Fruit fly (Drosophila melanogaster) whole organism, wandering third instar larva: ENCODE results near the gene Polr3G.

Source experiments
- Abd-B ChIP-seq: fragments of >200 bp; optimal IDR thresholded peaks from 2 replicates; lab custom pipeline; 2017; ENCODE audit warnings: missing biosample characterization, missing genetic modification characterization
- CG32264 ChIP-seq: fragments of 200-800 bp; sonication (Bioruptor generic); optimal IDR thresholded peaks from 2 replicates; lab custom pipeline; 2016; ENCODE audit warnings: missing biosample characterization, missing genetic modification characterization
- CG9705 ChIP-seq: fragments of 200-800 bp; sonication (Bioruptor generic); optimal IDR thresholded peaks from 2 replicates; lab custom pipeline; 2018; ENCODE audit warnings: missing biosample characterization, mild to moderate bottlenecking, missing genetic modification characterization
- CrebA ChIP-seq: fragments of 200-800 bp; sonication (Bioruptor generic); optimal IDR thresholded peaks from 2 replicates; lab custom pipeline; 2016; ENCODE audit warnings: missing biosample characterization, mild to moderate bottlenecking, missing genetic modification characterization, borderline replicate concordance
- Dfd ChIP-seq: fragments of >200 bp; optimal IDR thresholded peaks from 2 replicates; lab custom pipeline; 2017; ENCODE audit warnings: missing biosample characterization, missing genetic modification characterization
- Dif ChIP-seq: fragments of 200-275, 200-300 bp; sonication (Bioruptor generic); optimal IDR thresholded peaks from 2 replicates; lab custom pipeline; 2018; ENCODE audit warnings: missing biosample characterization, missing genetic modification characterization; ENCODE audit not compliant: partially characterized antibody
- GATAd ChIP-seq: sonication (Bioruptor generic); optimal IDR thresholded peaks from 2 replicates; lab custom pipeline; 2016; ENCODE audit warnings: missing biosample characterization, missing genetic modification characterization
- HLH106 ChIP-seq: fragments of 200-800 bp; optimal IDR thresholded peaks from 3 replicates; lab custom pipeline; 2019; ENCODE audit warnings: missing biosample characterization, mild to moderate bottlenecking, missing genetic modification characterization, moderate library complexity
- Hnf4 ChIP-seq: fragments of 200-800 bp; sonication (Bioruptor generic); optimal IDR thresholded peaks from 2 replicates; lab custom pipeline; 2016; ENCODE audit warnings: missing biosample characterization, mild to moderate bottlenecking, missing genetic modification characterization
- Hr78 ChIP-seq: fragments of >200 bp; optimal IDR thresholded peaks from 2 replicates; lab custom pipeline; 2017; ENCODE audit warnings: missing biosample characterization, missing genetic modification characterization
- Hr83 ChIP-seq: fragments of 200-300 bp; sonication (Bioruptor generic); optimal IDR thresholded peaks from 2 replicates; lab custom pipeline; 2016; ENCODE audit warnings: missing biosample characterization, mild to moderate bottlenecking, missing genetic modification characterization, moderate library complexity; ENCODE audit not compliant: poor library complexity, severe bottlenecking
- Jra ChIP-seq: sonication (Bioruptor generic); optimal IDR thresholded peaks from 2 replicates; lab custom pipeline; 2016; ENCODE audit warnings: missing biosample characterization, missing genetic modification characterization
- Mio ChIP-seq: sonication (Bioruptor generic); optimal IDR thresholded peaks from 2 replicates; lab custom pipeline; 2016; ENCODE audit warnings: missing biosample characterization, missing genetic modification characterization
- Myc ChIP-seq: fragments of >200 bp; optimal IDR thresholded peaks from 2 replicates; lab custom pipeline; 2017
- N ChIP-seq: fragments of >200 bp; optimal IDR thresholded peaks from 2 replicates; lab custom pipeline; 2018; ENCODE audit warnings: missing biosample characterization, missing external identifiers, missing genetic modification characterization
- OdsH ChIP-seq: fragments of 200-800 bp; sonication (Bioruptor generic); optimal IDR thresholded peaks from 2 replicates; lab custom pipeline; 2016; ENCODE audit warnings: missing biosample characterization, mild to moderate bottlenecking, missing genetic modification characterization
- Rel ChIP-seq, 2 experiments: fragments of 200-800 bp; sonication (Bioruptor generic) in 1 of 2; optimal IDR thresholded peaks; 2 replicates in 1 of 2; 3 replicates in 1 of 2; lab custom pipeline; 2016 to 2019; ENCODE audit warnings: mild to moderate bottlenecking in 2 of 2, missing biosample characterization in 2 of 2, missing genetic modification characterization in 2 of 2, moderate library complexity in 1 of 2
- Sp1 ChIP-seq: fragments of 200-800 bp; sonication (Bioruptor generic); optimal IDR thresholded peaks from 3 replicates; lab custom pipeline; 2019; ENCODE audit warnings: missing biosample characterization, mild to moderate bottlenecking, missing genetic modification characterization, moderate library complexity
- Vsx2 ChIP-seq: fragments of 200-300, 225-300 bp; sonication (Bioruptor generic); optimal IDR thresholded peaks from 2 replicates; lab custom pipeline; 2018; ENCODE audit warnings: missing biosample characterization, missing genetic modification characterization; ENCODE audit not compliant: partially characterized antibody
- br ChIP-seq: fragments of 200-800 bp; sonication (Bioruptor generic); optimal IDR thresholded peaks from 2 replicates; lab custom pipeline; 2016; ENCODE audit warnings: missing biosample characterization, missing genetic modification characterization
- brk ChIP-seq: fragments of 200-800 bp; sonication (Bioruptor generic); optimal IDR thresholded peaks from 2 replicates; lab custom pipeline; 2016; ENCODE audit warnings: missing biosample characterization, mild to moderate bottlenecking, missing genetic modification characterization
- dl ChIP-seq, 2 experiments: fragments of 175-275, 200-275 bp in 1 of 2; fragments of 200-275 bp in 1 of 2; sonication (Bioruptor generic); optimal IDR thresholded peaks; lab custom pipeline; 2018; ENCODE audit warnings: mild to moderate bottlenecking in 2 of 2, missing biosample characterization in 2 of 2, missing genetic modification characterization in 2 of 2, moderate library complexity in 2 of 2; ENCODE audit not compliant: partially characterized antibody in 2 of 2, insufficient read depth in 1 of 2
- dmrt93B ChIP-seq: fragments of 200-800 bp; sonication (Bioruptor generic); optimal IDR thresholded peaks from 2 replicates; lab custom pipeline; 2018; ENCODE audit warnings: missing biosample characterization, mild to moderate bottlenecking, missing genetic modification characterization
- dsf ChIP-seq: sonication (Bioruptor generic); optimal IDR thresholded peaks from 2 replicates; lab custom pipeline; 2016; ENCODE audit warnings: missing biosample characterization, missing genetic modification characterization, borderline replicate concordance
- ey ChIP-seq: fragments of 200-800 bp; sonication (Bioruptor generic); optimal IDR thresholded peaks from 2 replicates; lab custom pipeline; 2016; ENCODE audit warnings: missing biosample characterization, missing genetic modification characterization
- foxo ChIP-seq, 2 experiments: fragments of 200-800 bp; sonication (Bioruptor generic); optimal IDR thresholded peaks; 2 replicates in 1 of 2; 3 replicates in 1 of 2; lab custom pipeline; 2016 to 2017; ENCODE audit warnings: missing biosample characterization in 2 of 2, missing genetic modification characterization in 2 of 2
- fru ChIP-seq: fragments of 200-800 bp; sonication (Bioruptor generic); optimal IDR thresholded peaks from 3 replicates; lab custom pipeline; 2016; ENCODE audit warnings: missing biosample characterization, mild to moderate bottlenecking, missing genetic modification characterization
- h ChIP-seq: fragments of 200-800 bp; sonication (Bioruptor generic); optimal IDR thresholded peaks from 3 replicates; lab custom pipeline; 2016; ENCODE audit warnings: missing biosample characterization, mild to moderate bottlenecking, missing genetic modification characterization
- jim ChIP-seq: fragments of 175-275, 200-325 bp; sonication (Bioruptor generic); optimal IDR thresholded peaks from 2 replicates; lab custom pipeline; 2016; ENCODE audit warnings: missing biosample characterization, mild to moderate bottlenecking, missing genetic modification characterization
- lola ChIP-seq: fragments of >200 bp; optimal IDR thresholded peaks from 2 replicates; lab custom pipeline; 2017; ENCODE audit warnings: missing biosample characterization, missing genetic modification characterization
- pan ChIP-seq: fragments of >200 bp; optimal IDR thresholded peaks from 2 replicates; lab custom pipeline; 2017
- psq ChIP-seq: fragments of 200-800 bp; sonication (Bioruptor generic); optimal IDR thresholded peaks from 3 replicates; lab custom pipeline; 2017; ENCODE audit warnings: missing biosample characterization, mild to moderate bottlenecking, missing genetic modification characterization, moderate library complexity
- rgr ChIP-seq: fragments of 200-800 bp; sonication (Bioruptor generic); optimal IDR thresholded peaks from 3 replicates; lab custom pipeline; 2016; ENCODE audit warnings: missing biosample characterization, mild to moderate bottlenecking, missing genetic modification characterization
- sv ChIP-seq: fragments of 200-800 bp; sonication (Bioruptor generic); optimal IDR thresholded peaks from 3 replicates; lab custom pipeline; 2016; ENCODE audit warnings: missing biosample characterization, missing genetic modification characterization
- tai ChIP-seq: sonication (Bioruptor generic); optimal IDR thresholded peaks from 2 replicates; lab custom pipeline; 2016; ENCODE audit warnings: missing biosample characterization, missing genetic modification characterization
- usp ChIP-seq: fragments of >200 bp; optimal IDR thresholded peaks from 2 replicates; lab custom pipeline; 2017; ENCODE audit warnings: missing biosample characterization, missing genetic modification characterization
- woc ChIP-seq: sonication (Bioruptor generic); optimal IDR thresholded peaks from 2 replicates; lab custom pipeline; 2016; ENCODE audit warnings: missing biosample characterization, mild to moderate bottlenecking, missing genetic modification characterization

The Polr3G gene

DNA sequence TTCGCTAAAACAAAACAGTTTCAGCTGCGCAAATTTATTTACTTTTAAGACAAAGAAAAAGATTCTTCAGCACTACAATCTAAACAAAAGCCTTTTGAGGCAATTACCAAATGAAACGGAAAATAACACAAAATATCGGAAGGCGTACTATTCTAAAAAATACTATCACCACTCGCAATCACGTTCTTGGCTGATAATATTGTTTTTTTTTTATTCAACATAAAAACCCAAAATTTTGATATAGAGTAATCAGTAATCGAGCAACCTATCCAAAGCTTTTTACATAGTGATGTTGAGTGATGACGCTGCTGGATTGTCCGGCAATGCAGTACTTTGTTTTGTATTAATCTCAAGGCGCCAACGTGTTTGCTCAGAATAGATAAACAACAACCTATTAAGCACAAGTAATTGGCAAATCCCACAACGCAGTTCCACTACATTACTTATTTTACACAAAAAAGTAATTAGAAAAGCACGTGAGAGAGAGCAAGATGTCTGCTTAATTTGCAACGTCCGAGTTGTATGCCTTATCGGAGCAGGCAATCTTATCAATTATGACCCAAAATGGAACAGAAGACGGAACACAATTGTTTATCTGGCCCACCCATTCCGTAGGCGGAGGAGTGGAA lies 4.1 kb upstream of the Polr3G start:
- TF ChIP-seq woc (GFP tag; lab: Kevin White, UChicago), result peak; percentile 20
- TF ChIP-seq N (GFP tag; lab: Kevin White, UChicago), result no peak
- no peak for TF ChIP-seq Jra (GFP tag; lab: Kevin White, UChicago)
- TF ChIP-seq h, result peak; percentile 5
- no peak for TF ChIP-seq dl (GFP tag; optimal IDR thresholded peaks at IDR 0.05; lab: Kevin White, UChicago; ENCODE audit: insufficient read depth in 1 of 2, partially characterized antibody in 2 of 2)
- no peak for TF ChIP-seq lola (GFP tag; lab: Kevin White, UChicago)
- no peak for TF ChIP-seq HLH106
- TF ChIP-seq psq, result no peak
- TF ChIP-seq pan, result no peak
- peak; percentile 14 for TF ChIP-seq br (GFP tag; lab: Kevin White, UChicago)
- TF ChIP-seq tai (GFP tag; lab: Kevin White, UChicago), result no peak
- TF ChIP-seq Dif (GFP tag; lab: Kevin White, UChicago), result no peak
- no peak for TF ChIP-seq Mio (GFP tag; lab: Kevin White, UChicago)
- TF ChIP-seq ey (GFP tag; lab: Kevin White, UChicago), result peak; percentile 22
- no peak for TF ChIP-seq Rel (GFP tag; optimal IDR thresholded peaks at IDR 0.05; lab: Kevin White, UChicago)
- TF ChIP-seq Rel (tag; optimal IDR thresholded peaks at IDR 0.05; lab: Kevin White, UChicago), result no peak
- peak; percentile 47 for TF ChIP-seq fru
- no peak for TF ChIP-seq OdsH
- TF ChIP-seq jim (GFP tag; lab: Kevin White, UChicago), result no peak
- no peak for TF ChIP-seq brk (GFP tag; lab: Kevin White, UChicago)
- no peak for TF ChIP-seq Myc (lab: Kevin White, UChicago)
- TF ChIP-seq sv (GFP tag; lab: Kevin White, UChicago), result no peak
- peak; percentile 21 for TF ChIP-seq CG32264 (GFP tag; lab: Kevin White, UChicago)
- peak in 1 of 2 experiments; percentile 33 for TF ChIP-seq foxo (GFP tag; optimal IDR thresholded peaks at IDR 0.05; lab: Kevin White, UChicago)

DNA sequence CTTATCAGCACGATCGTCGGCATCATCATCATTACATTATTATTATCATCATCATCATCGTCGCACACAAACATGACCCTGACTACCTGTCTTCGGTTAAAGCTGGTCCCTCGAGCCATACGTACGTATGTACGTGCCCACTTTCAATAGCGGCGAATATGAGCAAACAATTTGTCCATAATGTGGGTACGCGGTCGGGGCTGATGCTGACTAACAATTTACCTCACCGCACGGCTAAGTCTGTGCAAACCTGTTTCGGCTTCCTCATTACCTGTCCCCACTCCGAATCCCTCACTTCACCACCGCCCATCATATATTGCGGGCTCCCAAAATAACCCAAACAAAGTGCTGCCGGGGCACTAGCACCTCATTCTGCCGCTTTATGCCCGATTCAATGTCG lies 3.5 kb upstream of the Polr3G start:
- TF ChIP-seq br (GFP tag; lab: Kevin White, UChicago) (peak; percentile 6), Sp1 (no peak), Abd-B (GFP tag; lab: Kevin White, UChicago) (no peak), Hr83 (GFP tag; lab: Kevin White, UChicago) (no peak), Rel (GFP tag; optimal IDR thresholded peaks at IDR 0.05; lab: Kevin White, UChicago) (no peak), Rel (tag; optimal IDR thresholded peaks at IDR 0.05; lab: Kevin White, UChicago) (no peak), usp (GFP tag; lab: Kevin White, UChicago) (no peak), fru (no peak), ey (GFP tag; lab: Kevin White, UChicago) (no peak), CrebA (GFP tag; lab: Kevin White, UChicago) (no peak), dmrt93B (no peak), Myc (lab: Kevin White, UChicago) (no peak), h (peak; percentile 1), sv (GFP tag; lab: Kevin White, UChicago) (no peak), GATAd (no peak), dl (GFP tag; optimal IDR thresholded peaks at IDR 0.05; lab: Kevin White, UChicago; ENCODE audit: insufficient read depth in 1 of 2, partially characterized antibody in 2 of 2) (peak in 1 of 2 experiments; percentile 44), Dif (GFP tag; lab: Kevin White, UChicago) (peak; percentile 80), Jra (GFP tag; lab: Kevin White, UChicago) (peak; percentile 48)

DNA sequence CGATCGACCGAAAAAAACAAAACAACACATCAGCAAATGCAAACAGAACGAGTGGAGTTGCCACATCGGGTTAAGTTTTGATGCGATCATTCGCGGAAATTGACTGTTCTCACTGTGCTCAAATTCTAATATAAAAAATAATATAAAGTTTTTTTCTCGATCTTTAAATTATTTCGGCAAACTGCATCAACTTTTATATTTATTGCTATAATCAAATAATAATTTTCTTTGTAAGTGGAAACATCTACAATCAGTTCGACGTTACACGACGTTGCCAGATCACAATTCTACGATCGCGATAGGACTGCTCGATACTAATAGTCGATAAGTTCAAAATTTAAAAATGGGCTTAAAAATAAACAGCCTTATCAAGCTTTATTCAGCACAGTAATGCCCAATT lies 1.8 kb upstream of the Polr3G start, which contains the start of gene Gorab:
Gorab (minus strand) TSS at position 58 of the 400 bp plus-strand sequence.
- no peak for TF ChIP-seq Dfd (GFP tag; lab: Kevin White, UChicago)
- no peak for TF ChIP-seq usp (GFP tag; lab: Kevin White, UChicago)
- peak; percentile 92 for TF ChIP-seq h
- TF ChIP-seq dmrt93B, result peak; percentile 87
- no peak for TF ChIP-seq pan
- TF ChIP-seq Hnf4 (GFP tag; lab: Kevin White, UChicago), result peak; percentile 88
- TF ChIP-seq woc (GFP tag; lab: Kevin White, UChicago), result peak; percentile 70
- no peak for TF ChIP-seq Rel (GFP tag; optimal IDR thresholded peaks at IDR 0.05; lab: Kevin White, UChicago)
- peak; percentile 59 for TF ChIP-seq Rel (tag; optimal IDR thresholded peaks at IDR 0.05; lab: Kevin White, UChicago)
- no peak for TF ChIP-seq lola (GFP tag; lab: Kevin White, UChicago)
- TF ChIP-seq Vsx2, result no peak
- TF ChIP-seq foxo (GFP tag; optimal IDR thresholded peaks at IDR 0.05; lab: Kevin White, UChicago), result peak in 1 of 2 experiments; percentile 87
- peak; percentile 70 for TF ChIP-seq dsf
- no peak for TF ChIP-seq N (GFP tag; lab: Kevin White, UChicago)
- TF ChIP-seq ey (GFP tag; lab: Kevin White, UChicago), result peak; percentile 87
- TF ChIP-seq Dif (GFP tag; lab: Kevin White, UChicago), result no peak
- peak; percentile 92 for TF ChIP-seq HLH106
- TF ChIP-seq CG9705 (GFP tag; lab: Kevin White, UChicago), result peak; percentile 67
- TF ChIP-seq Jra (GFP tag; lab: Kevin White, UChicago), result peak; percentile 56
- TF ChIP-seq Sp1, result peak; percentile 72
- TF ChIP-seq brk (GFP tag; lab: Kevin White, UChicago), result peak; percentile 74
- TF ChIP-seq tai (GFP tag; lab: Kevin White, UChicago), result no peak
- TF ChIP-seq Mio (GFP tag; lab: Kevin White, UChicago), result peak; percentile 2
- TF ChIP-seq Hr83 (GFP tag; lab: Kevin White, UChicago), result peak; percentile 74
- peak; percentile 78 for TF ChIP-seq psq
- peak; percentile 89 for TF ChIP-seq rgr (GFP tag; lab: Kevin White, UChicago)
- TF ChIP-seq jim (GFP tag; lab: Kevin White, UChicago), result peak; percentile 50
- TF ChIP-seq fru, result peak; percentile 80
- no peak for TF ChIP-seq Hr78
- TF ChIP-seq CG32264 (GFP tag; lab: Kevin White, UChicago), result peak; percentile 75
- peak; percentile 87 for TF ChIP-seq sv (GFP tag; lab: Kevin White, UChicago)
- TF ChIP-seq dl (GFP tag; optimal IDR thresholded peaks at IDR 0.05; lab: Kevin White, UChicago; ENCODE audit: insufficient read depth in 1 of 2, partially characterized antibody in 2 of 2), result no peak
- no peak for TF ChIP-seq Abd-B (GFP tag; lab: Kevin White, UChicago)
- peak; percentile 84 for TF ChIP-seq OdsH
- peak; percentile 74 for TF ChIP-seq br (GFP tag; lab: Kevin White, UChicago)
- TF ChIP-seq CrebA (GFP tag; lab: Kevin White, UChicago), result no peak
- peak; percentile 67 for TF ChIP-seq GATAd
